Fruit fly (Drosophila melanogaster) whole organism, embryonic: ENCODE data around the gene CG32137.

Experiments used
- Blimp-1 ChIP-seq: fragments of 200-800 bp; sonication (Bioruptor generic); optimal IDR thresholded peaks from 3 replicates; lab custom pipeline; 2018; ENCODE audit warnings: missing biosample characterization, missing genetic modification characterization, mild to moderate bottlenecking, moderate library complexity, missing genetic modification reagents
- CG10462 ChIP-seq: fragments of 200-800 bp; sonication (Bioruptor generic); optimal IDR thresholded peaks from 2 replicates; lab custom pipeline; 2016; ENCODE audit warnings: missing biosample characterization, missing genetic modification characterization
- CG11093 ChIP-seq: fragments of 200-800 bp; sonication (Bioruptor generic); IDR thresholded peaks from 3 replicates; pipeline ENCODE4 v1.3.6; 2022; ENCODE audit warnings: missing biosample characterization, missing genetic modification characterization
- CG18619 ChIP-seq: fragments of 200-800 bp; sonication (Bioruptor generic); optimal IDR thresholded peaks from 3 replicates; lab custom pipeline; 2017; ENCODE audit warnings: missing biosample characterization, mild to moderate bottlenecking, missing genetic modification characterization
- CG6854 ChIP-seq: fragments of 200-800 bp; sonication (Bioruptor generic); optimal IDR thresholded peaks from 3 replicates; lab custom pipeline; 2017; ENCODE audit warnings: missing biosample characterization, mild to moderate bottlenecking, missing genetic modification characterization
- CkIIα-i1 ChIP-seq: fragments of 200-800 bp; sonication (Bioruptor generic); IDR thresholded peaks from 2 replicates; pipeline ENCODE4 v1.3.6; 2022; ENCODE audit warnings: missing biosample characterization, missing genetic modification characterization
- sens-2 ChIP-seq: fragments of 200-800 bp; sonication (Bioruptor generic); IDR thresholded peaks from 2 replicates; pipeline ENCODE4 v1.3.6; 2022; ENCODE audit warnings: missing biosample characterization, missing genetic modification characterization
- tio ChIP-seq: fragments of 200-800 bp; sonication (Bioruptor generic); optimal IDR thresholded peaks from 2 replicates; lab custom pipeline; 2017; ENCODE audit warnings: missing biosample characterization, missing genetic modification characterization, inconsistent platforms

DNA sequence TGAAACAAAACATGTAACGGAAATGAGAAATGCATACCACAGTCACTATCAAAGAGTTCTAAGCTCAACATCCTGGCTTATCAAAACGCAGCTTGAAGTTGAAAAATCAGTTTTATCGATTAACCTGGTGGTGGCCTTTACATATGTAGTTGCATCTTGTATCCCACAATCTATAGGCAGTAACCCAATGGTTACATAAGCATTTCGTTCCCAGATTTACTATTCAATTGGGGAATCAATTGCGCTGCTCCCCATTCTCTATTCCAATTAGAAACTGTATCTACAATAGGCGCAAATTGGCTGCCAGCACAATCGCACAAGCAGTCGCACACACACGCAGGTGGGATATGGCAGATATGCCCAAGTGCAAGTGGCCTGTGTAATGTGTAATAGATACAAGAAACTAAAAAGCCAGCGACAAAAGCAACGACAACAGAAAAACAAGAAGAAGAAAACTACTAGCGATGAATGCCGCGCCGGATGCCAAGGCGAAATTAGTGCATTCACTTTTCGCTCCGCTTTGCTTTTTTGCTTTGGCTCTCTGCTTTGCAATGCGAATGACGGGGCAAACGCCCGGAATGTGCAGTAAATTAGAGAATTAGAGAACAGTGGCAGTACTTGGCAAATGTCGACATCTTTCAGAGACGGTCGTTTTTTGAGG, 66.7 kb downstream of the CG32137 start:
- no peak for TF ChIP-seq CG11093 (GFP tag; lab: Robert Waterston, UW)
- no peak for TF ChIP-seq CG6854 (GFP tag; lab: Kevin White, UChicago)
- TF ChIP-seq Blimp-1 (GFP tag; lab: Kevin White, UChicago) = no peak
- TF ChIP-seq CG18619 (GFP tag; lab: Kevin White, UChicago) = no peak
- no peak for TF ChIP-seq sens-2 (GFP tag; lab: Robert Waterston, UW)
- no peak for TF ChIP-seq CkIIα-i1 (GFP tag; lab: Robert Waterston, UW)
- TF ChIP-seq tio (GFP tag; lab: Kevin White, UChicago) = no peak
- TF ChIP-seq CG10462 (GFP tag; lab: Kevin White, UChicago) = no peak
